Fruit fly (Drosophila melanogaster) whole organism: Measurements from ENCODE around the gene Cad74A.

Experiments used
- pan ChIP-seq: fragments of >200 bp; optimal IDR thresholded peaks from 2 replicates; lab custom pipeline; 2017
- psq ChIP-seq: fragments of >200 bp; optimal IDR thresholded peaks from 2 replicates; lab custom pipeline; 2017
- usp ChIP-seq: fragments of >200 bp; optimal IDR thresholded peaks from 2 replicates; lab custom pipeline; 2017; ENCODE audit warnings: missing biosample characterization, missing genetic modification characterization, mixed read lengths

DNA sequence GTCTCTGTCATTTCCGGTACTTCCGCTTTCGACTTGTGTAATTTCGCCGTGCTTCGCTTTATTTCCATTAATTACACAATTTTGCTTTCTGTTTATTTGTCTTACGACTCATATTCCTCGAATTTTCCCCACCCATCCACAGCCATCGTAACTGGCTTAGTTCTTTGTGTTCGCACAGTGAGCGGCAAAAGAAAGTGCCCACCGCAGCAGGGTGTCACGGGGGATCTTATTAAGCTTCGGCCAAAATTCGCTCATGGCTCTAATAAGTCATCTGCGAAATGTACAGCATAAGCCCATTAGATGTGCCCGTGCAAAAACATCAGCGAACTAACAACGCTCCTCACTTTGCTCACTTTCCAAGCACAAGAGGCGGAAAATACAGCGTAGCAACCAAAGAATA is 23.1 kb upstream of the Cad74A start:
- no peak for TF ChIP-seq psq
- TF ChIP-seq pan (lab: Kevin White, UChicago) = no peak
- no peak for TF ChIP-seq usp (GFP tag; lab: Kevin White, UChicago)
